Worm (Caenorhabditis elegans): ENCODE measurements around the gene mab-10.

ce11 chrII:10500674-10501073 is 27.2 kb upstream of the mab-10 start:
- no peak for TF ChIP-seq mdl-1 (tag; optimal IDR thresholded peaks at IDR 0.05)
- no peak for TF ChIP-seq nhr-77 (tag; optimal IDR thresholded peaks at IDR 0.05)
- no peak for TF ChIP-seq efl-1 (optimal IDR thresholded peaks at IDR 0.05)
- TF ChIP-seq efl-1 (GFP tag; optimal IDR thresholded peaks at IDR 0.05 in 1 of 2) = no peak

Measured in whole organism, L1 larva.